Worm (Caenorhabditis elegans) whole organism, early embryonic: Measurements from ENCODE around the gene lig-4.

Experiments used
- B0310.2 ChIP-seq: sonication (generic microtip); optimal IDR thresholded peaks from 2 replicates; lab custom pipeline; 2016; ENCODE audit warnings: mild to moderate bottlenecking, missing genetic modification characterization, missing compliant biosample characterization
- F13C5.2 ChIP-seq: sonication (generic microtip); optimal IDR thresholded peaks from 2 replicates; lab custom pipeline; 2017; ENCODE audit warnings: mild to moderate bottlenecking, missing genetic modification characterization, inconsistent platforms, missing compliant biosample characterization
- aly-1 ChIP-seq: sonication (generic microtip); optimal IDR thresholded peaks from 2 replicates; lab custom pipeline; 2016; ENCODE audit warnings: missing genetic modification characterization, missing compliant biosample characterization
- ama-1 ChIP-seq: fragments of 150-350 bp; optimal IDR thresholded peaks from 2 replicates; lab custom pipeline; 2014
- ceh-13 ChIP-seq: fragments of 200-800 bp; sonication (Bioruptor generic); optimal IDR thresholded peaks from 2 replicates; lab custom pipeline; 2018; ENCODE audit warnings: mild to moderate bottlenecking, missing genetic modification characterization, missing compliant biosample characterization
- ceh-36 ChIP-seq: sonication (generic microtip); optimal IDR thresholded peaks from 2 replicates; lab custom pipeline; 2016; ENCODE audit warnings: missing genetic modification characterization, inconsistent platforms, missing compliant biosample characterization
- ets-7 ChIP-seq: sonication (generic microtip); optimal IDR thresholded peaks from 2 replicates; lab custom pipeline; 2016; ENCODE audit warnings: missing genotype, missing genetic modification characterization, missing compliant biosample characterization
- flt-1 ChIP-seq: fragments of 200-800 bp; sonication (Bioruptor generic); IDR thresholded peaks from 2 replicates; pipeline ENCODE4 v1.3.6; 2022; ENCODE audit warnings: missing genetic modification characterization, missing compliant biosample characterization
- hmbx-1 ChIP-seq: sonication (generic microtip); optimal IDR thresholded peaks from 2 replicates; lab custom pipeline; 2016; ENCODE audit warnings: mild to moderate bottlenecking, missing genetic modification characterization, missing compliant biosample characterization
- hmg-4 ChIP-seq: fragments of 200-800 bp; sonication (Bioruptor generic); optimal IDR thresholded peaks from 2 replicates; lab custom pipeline; 2018; ENCODE audit warnings: mild to moderate bottlenecking, missing genetic modification characterization, missing compliant biosample characterization
- hnd-1 ChIP-seq: sonication (generic microtip); optimal IDR thresholded peaks from 2 replicates; lab custom pipeline; 2016; ENCODE audit warnings: missing genetic modification characterization, missing compliant biosample characterization
- pes-1 ChIP-seq: fragments of 200-800 bp; sonication (Bioruptor generic); IDR thresholded peaks from 2 replicates; pipeline ENCODE4 v1.3.6; 2022; ENCODE audit warnings: missing genetic modification reagents, missing genetic modification characterization, missing compliant biosample characterization
- scrt-1 ChIP-seq: fragments of 200-800 bp; sonication (Bioruptor generic); IDR thresholded peaks from 2 replicates; pipeline ENCODE4 v1.3.6; 2022; ENCODE audit warnings: missing genetic modification characterization, missing compliant biosample characterization
- sea-1 ChIP-seq: fragments of 200-800 bp; sonication (Bioruptor generic); conservative IDR thresholded peaks from 2 replicates; pipeline ENCODE4 v1.3.6; 2022; ENCODE audit warnings: missing genetic modification characterization, missing compliant biosample characterization
- tbx-11 ChIP-seq: fragments of 200-800 bp; sonication (Bioruptor generic); IDR thresholded peaks from 2 replicates; pipeline ENCODE4 v1.3.6; 2022; ENCODE audit warnings: missing genetic modification characterization, missing compliant biosample characterization
- tbx-37 ChIP-seq: fragments of 200-800 bp; sonication (Bioruptor generic); conservative IDR thresholded peaks from 2 replicates; pipeline ENCODE4 v1.3.6; 2022; ENCODE audit warnings: missing genetic modification reagents, missing genetic modification characterization, missing compliant biosample characterization
- tra-4 ChIP-seq: sonication (generic microtip); optimal IDR thresholded peaks from 2 replicates; lab custom pipeline; 2017; ENCODE audit warnings: missing genetic modification characterization, missing compliant biosample characterization

lig-4 gene

ce11 chrIII:7555360-7555759, 34.1 kb downstream of the lig-4 start, which contains the start of gene ceh-13:
TSS of gene ceh-13 (plus strand) at chrIII:7555660.
- TF ChIP-seq pes-1 (GFP tag; lab: Robert Waterston, UW) = no peak
- no peak for TF ChIP-seq hnd-1 (tag; lab: Kevin White, UChicago)
- no peak for TF ChIP-seq F13C5.2 (tag; lab: Kevin White, UChicago)
- TF ChIP-seq ceh-13 = no peak
- no peak for TF ChIP-seq scrt-1 (GFP tag; lab: Robert Waterston, UW)
- no peak for TF ChIP-seq tra-4 (tag; lab: Kevin White, UChicago)
- no peak for TF ChIP-seq aly-1 (tag; lab: Kevin White, UChicago)
- TF ChIP-seq hmg-4 (GFP tag; lab: Kevin White, UChicago) = no peak
- no peak for TF ChIP-seq B0310.2 (tag; lab: Kevin White, UChicago)
- TF ChIP-seq sea-1 (GFP tag; lab: Robert Waterston, UW) = no peak
- TF ChIP-seq ceh-36 (tag; lab: Kevin White, UChicago) = no peak
- TF ChIP-seq hmbx-1 (tag; lab: Kevin White, UChicago) = no peak
- no peak for TF ChIP-seq tbx-37 (GFP tag; lab: Robert Waterston, UW)
- TF ChIP-seq tbx-11 (GFP tag; lab: Robert Waterston, UW) = no peak
- no peak for TF ChIP-seq ets-7 (tag; lab: Kevin White, UChicago)

- TF ChIP-seq ceh-36 (tag; lab: Kevin White, UChicago) = no peak
- no peak for TF ChIP-seq ceh-13
- no peak for TF ChIP-seq hmg-4 (GFP tag; lab: Kevin White, UChicago)
- no peak for TF ChIP-seq ama-1 (lab: Kevin White, UChicago)
- TF ChIP-seq B0310.2 (tag; lab: Kevin White, UChicago) = no peak
Measured at ce11 chrIII:7557930-7558470, 36.7 kb downstream of the lig-4 start.

- TF ChIP-seq hmbx-1 (tag; lab: Kevin White, UChicago) (no peak), tbx-37 (GFP tag; lab: Robert Waterston, UW) (no peak), aly-1 (tag; lab: Kevin White, UChicago) (no peak), hmg-4 (GFP tag; lab: Kevin White, UChicago) (no peak)
Measured at ce11 chrIII:7558658-7559057, 37.4 kb downstream of the lig-4 start.

ce11 chrIII:7559869-7560268, 38.6 kb downstream of the lig-4 start:
- no peak for TF ChIP-seq B0310.2 (tag; lab: Kevin White, UChicago)
- no peak for TF ChIP-seq F13C5.2 (tag; lab: Kevin White, UChicago)
- no peak for TF ChIP-seq hnd-1 (tag; lab: Kevin White, UChicago)
- no peak for TF ChIP-seq sea-1 (GFP tag; lab: Robert Waterston, UW)
- no peak for TF ChIP-seq tbx-11 (GFP tag; lab: Robert Waterston, UW)
- TF ChIP-seq tbx-37 (GFP tag; lab: Robert Waterston, UW) = no peak
- no peak for TF ChIP-seq scrt-1 (GFP tag; lab: Robert Waterston, UW)

- no peak for TF ChIP-seq ceh-36 (tag; lab: Kevin White, UChicago)
- TF ChIP-seq sea-1 (GFP tag; lab: Robert Waterston, UW) = no peak
- TF ChIP-seq hmg-4 (GFP tag; lab: Kevin White, UChicago) = no peak
- TF ChIP-seq F13C5.2 (tag; lab: Kevin White, UChicago) = no peak
Measured at ce11 chrIII:7561872-7562271, 40.6 kb downstream of the lig-4 start, which contains the start of gene lgc-12. TSS of gene lgc-12 (plus strand) at chrIII:7562172.

ce11 chrIII:7565247-7565646, 44.0 kb downstream of the lig-4 start, which contains the start of gene ttr-8:
TSS of gene ttr-8 (minus strand) at chrIII:7565347.
- TF ChIP-seq ama-1 (lab: Kevin White, UChicago) (no peak), tra-4 (tag; lab: Kevin White, UChicago) (no peak), flt-1 (no peak), hnd-1 (tag; lab: Kevin White, UChicago) (no peak), sea-1 (GFP tag; lab: Robert Waterston, UW) (no peak), aly-1 (tag; lab: Kevin White, UChicago) (no peak), hmg-4 (GFP tag; lab: Kevin White, UChicago) (no peak), hmbx-1 (tag; lab: Kevin White, UChicago) (no peak), ets-7 (tag; lab: Kevin White, UChicago) (no peak), ceh-13 (no peak), pes-1 (GFP tag; lab: Robert Waterston, UW) (no peak), tbx-11 (GFP tag; lab: Robert Waterston, UW) (no peak), scrt-1 (GFP tag; lab: Robert Waterston, UW) (no peak), B0310.2 (tag; lab: Kevin White, UChicago) (no peak), F13C5.2 (tag; lab: Kevin White, UChicago) (no peak), ceh-36 (tag; lab: Kevin White, UChicago) (no peak), tbx-37 (GFP tag; lab: Robert Waterston, UW) (no peak)

ce11 chrIII:7566098-7566497, 44.8 kb downstream of the lig-4 start, which contains the start of gene ttr-32:
TSS of gene ttr-32 (plus strand) at chrIII:7566411.
- TF ChIP-seq tra-4 (tag; lab: Kevin White, UChicago) (no peak), hmg-4 (GFP tag; lab: Kevin White, UChicago) (no peak), ets-7 (tag; lab: Kevin White, UChicago) (no peak), ama-1 (lab: Kevin White, UChicago) (no peak), hmbx-1 (tag; lab: Kevin White, UChicago) (no peak), tbx-37 (GFP tag; lab: Robert Waterston, UW) (no peak), flt-1 (no peak), aly-1 (tag; lab: Kevin White, UChicago) (no peak), hnd-1 (tag; lab: Kevin White, UChicago) (no peak), B0310.2 (tag; lab: Kevin White, UChicago) (no peak), ceh-13 (no peak), pes-1 (GFP tag; lab: Robert Waterston, UW) (no peak), sea-1 (GFP tag; lab: Robert Waterston, UW) (no peak), F13C5.2 (tag; lab: Kevin White, UChicago) (no peak), ceh-36 (tag; lab: Kevin White, UChicago) (no peak), scrt-1 (GFP tag; lab: Robert Waterston, UW) (no peak), tbx-11 (GFP tag; lab: Robert Waterston, UW) (no peak)
